Worm (Caenorhabditis elegans) whole organism, young adult: ENCODE data around the gene T14G8.4.

Experiments
- B0035.1 ChIP-seq: sonication (generic microtip); optimal IDR thresholded peaks from 2 replicates; lab custom pipeline; 2016; ENCODE audit warnings: missing genetic modification characterization, mild to moderate bottlenecking, missing compliant biosample characterization, missing genotype, missing genetic modification reagents
- B0261.1 ChIP-seq: sonication (generic microtip); optimal IDR thresholded peaks from 2 replicates; lab custom pipeline; 2016; ENCODE audit warnings: mild to moderate bottlenecking, missing genetic modification characterization, moderate library complexity, missing compliant biosample characterization
- C06A6.2 ChIP-seq: fragments of 200-800 bp; sonication (Bioruptor generic); conservative IDR thresholded peaks from 2 replicates; pipeline ENCODE4 v1.3.6; 2022; ENCODE audit warnings: missing genetic modification characterization, missing compliant biosample characterization
- F22D6.2 ChIP-seq: sonication (generic microtip); optimal IDR thresholded peaks from 2 replicates; lab custom pipeline; 2016; ENCODE audit warnings: mild to moderate bottlenecking, missing genetic modification characterization, missing compliant biosample characterization
- F33H1.4 ChIP-seq: fragments of 200-800 bp; sonication (Bioruptor generic); IDR thresholded peaks from 2 replicates; pipeline ENCODE4 v1.3.6; 2022; ENCODE audit warnings: missing genetic modification reagents, missing genetic modification characterization, missing compliant biosample characterization
- F49E8.2 ChIP-seq: sonication (generic microtip); optimal IDR thresholded peaks from 3 replicates; lab custom pipeline; 2017; ENCODE audit warnings: missing genetic modification characterization, mild to moderate bottlenecking, missing compliant biosample characterization, antibody characterized with exemption, moderate library complexity; ENCODE audit not compliant: insufficient read depth
- F57A8.1 ChIP-seq: fragments of 200-800 bp; sonication (Bioruptor generic); optimal IDR thresholded peaks from 2 replicates; lab custom pipeline; 2018; ENCODE audit warnings: mild to moderate bottlenecking, missing genetic modification characterization, moderate library complexity, missing compliant biosample characterization
- F57C9.4 ChIP-seq: sonication (generic microtip); optimal IDR thresholded peaks from 2 replicates; lab custom pipeline; 2017; ENCODE audit warnings: mild to moderate bottlenecking, missing genetic modification characterization, missing compliant biosample characterization
- K12H6.12 ChIP-seq: fragments of 200-800 bp; sonication (Bioruptor generic); optimal IDR thresholded peaks from 2 replicates; lab custom pipeline; 2018; ENCODE audit warnings: mild to moderate bottlenecking, missing genetic modification characterization, missing compliant biosample characterization
- T07F8.4 ChIP-seq: sonication (generic microtip); optimal IDR thresholded peaks from 2 replicates; lab custom pipeline; 2016; ENCODE audit warnings: mild to moderate bottlenecking, missing genetic modification characterization, moderate library complexity, missing compliant biosample characterization
- T26A5.8 ChIP-seq: sonication (generic microtip); optimal IDR thresholded peaks from 2 replicates; lab custom pipeline; 2016; ENCODE audit warnings: missing genetic modification characterization, missing compliant biosample characterization
- Y53F4B.3 ChIP-seq: fragments of 200-800 bp; sonication (Bioruptor generic); IDR thresholded peaks from 2 replicates; pipeline ENCODE4 v1.3.6; 2022; ENCODE audit warnings: missing genetic modification reagents, missing genetic modification characterization, missing compliant biosample characterization
- Y56A3A.18 ChIP-seq: fragments of 200-800 bp; sonication (Bioruptor generic); IDR thresholded peaks from 2 replicates; pipeline ENCODE4 v1.3.6; 2022; ENCODE audit warnings: missing genetic modification reagents, missing genetic modification characterization, missing compliant biosample characterization
- akir-1 ChIP-seq: fragments of 200-800 bp; sonication (Bioruptor generic); optimal IDR thresholded peaks from 2 replicates; lab custom pipeline; 2018; ENCODE audit warnings: mild to moderate bottlenecking, missing genetic modification characterization, moderate library complexity, missing compliant biosample characterization
- attf-5 ChIP-seq: fragments of 200-800 bp; sonication (Bioruptor generic); optimal IDR thresholded peaks from 2 replicates; lab custom pipeline; 2018; ENCODE audit warnings: mild to moderate bottlenecking, missing genetic modification characterization, missing compliant biosample characterization
- bed-1 ChIP-seq: fragments of 200-800 bp; sonication (Bioruptor generic); IDR thresholded peaks from 2 replicates; pipeline ENCODE4 v1.3.6; 2022; ENCODE audit warnings: missing genetic modification reagents, missing genetic modification characterization, missing compliant biosample characterization
- cebp-1 ChIP-seq, 2 experiments: fragments of 200-800 bp in 1 of 2; sonication (Bioruptor generic) in 1 of 2; sonication (generic microtip) in 1 of 2; IDR thresholded peaks in 1 of 2; optimal IDR thresholded peaks in 1 of 2; 2 replicates each; pipeline versions ENCODE4 v1.3.6 to Lab custom; 2017 to 2022; ENCODE audit warnings: missing compliant biosample characterization in 2 of 2, missing genetic modification characterization in 2 of 2, mild to moderate bottlenecking in 1 of 2, missing genetic modification reagents in 1 of 2, moderate library complexity in 1 of 2
- ceh-100 ChIP-seq: fragments of 200-800 bp; sonication (Bioruptor generic); IDR thresholded peaks from 2 replicates; pipeline ENCODE4 v1.3.6; 2022; ENCODE audit warnings: missing genetic modification reagents, missing genetic modification characterization, missing compliant biosample characterization
- ceh-40 ChIP-seq: fragments of 200-800 bp; sonication (Bioruptor generic); IDR thresholded peaks from 2 replicates; pipeline ENCODE4 v1.3.6; 2022; ENCODE audit warnings: missing genetic modification characterization, missing compliant biosample characterization
- dox-1 ChIP-seq: fragments of 200-800 bp; sonication (Bioruptor generic); IDR thresholded peaks from 2 replicates; pipeline ENCODE4 v1.3.6; 2022; ENCODE audit warnings: missing genetic modification reagents, missing genetic modification characterization, missing compliant biosample characterization
- efl-1 ChIP-seq: fragments of 150-350 bp; optimal IDR thresholded peaks from 2 replicates; lab custom pipeline; 2014; ENCODE audit warnings: missing biosample characterization, missing genetic modification reagents, missing genetic modification characterization
- egl-44 ChIP-seq: fragments of 200-800 bp; sonication (Bioruptor generic); IDR thresholded peaks from 2 replicates; pipeline ENCODE4 v1.3.6; 2022; ENCODE audit warnings: missing genetic modification reagents, missing genetic modification characterization, missing compliant biosample characterization
- hlh-12 ChIP-seq: sonication (generic microtip); optimal IDR thresholded peaks from 2 replicates; lab custom pipeline; 2016; ENCODE audit warnings: missing genetic modification characterization, missing compliant biosample characterization
- lag-1 ChIP-seq: fragments of 200-800 bp; sonication (Bioruptor generic); IDR thresholded peaks from 2 replicates; pipeline ENCODE4 v1.3.6; 2022; ENCODE audit warnings: missing genetic modification reagents, missing genetic modification characterization, missing compliant biosample characterization
- madf-10 ChIP-seq: sonication (generic microtip); optimal IDR thresholded peaks from 2 replicates; lab custom pipeline; 2016; ENCODE audit warnings: mild to moderate bottlenecking, missing genetic modification characterization, missing compliant biosample characterization
- madf-6 ChIP-seq: fragments of 200-800 bp; sonication (Bioruptor generic); IDR thresholded peaks from 2 replicates; pipeline ENCODE4 v1.3.6; 2022; ENCODE audit warnings: missing genetic modification reagents, missing genetic modification characterization, missing compliant biosample characterization
- madf-8 ChIP-seq: fragments of 200-800 bp; sonication (Bioruptor generic); conservative IDR thresholded peaks from 2 replicates; pipeline ENCODE4 v1.3.6; 2022; ENCODE audit warnings: missing genetic modification reagents, missing genetic modification characterization, missing compliant biosample characterization
- pbrm-1 ChIP-seq: fragments of 200-800 bp; sonication (Bioruptor generic); IDR thresholded peaks from 2 replicates; pipeline ENCODE4 v1.3.6; 2022; ENCODE audit warnings: missing genetic modification reagents, missing genetic modification characterization, missing compliant biosample characterization
- pha-4 ChIP-seq: fragments of 150-350 bp; sonication (generic microtip); optimal IDR thresholded peaks from 2 replicates; lab custom pipeline; 2014; ENCODE audit warnings: missing biosample characterization, missing genetic modification reagents, missing genetic modification characterization
- rcor-1 ChIP-seq: fragments of 200-800 bp; sonication (Bioruptor generic); IDR thresholded peaks from 2 replicates; pipeline ENCODE4 v1.3.6; 2022; ENCODE audit warnings: missing genetic modification reagents, missing genetic modification characterization, missing compliant biosample characterization
- rec-8 ChIP-seq, 2 experiments: sonication (generic microtip); optimal IDR thresholded peaks; 2 replicates each; lab custom pipeline; 2016; ENCODE audit warnings: mild to moderate bottlenecking in 2 of 2, missing genetic modification characterization in 2 of 2, missing genetic modification reagents in 2 of 2, missing genotype in 2 of 2, missing biosample characterization in 1 of 2, missing compliant biosample characterization in 1 of 2, moderate library complexity in 1 of 2
- rpc-1 ChIP-seq, 2 experiments: fragments of 150-350 bp in 1 of 2; sonication (generic microtip) in 1 of 2; optimal IDR thresholded peaks; 2 replicates each; lab custom pipeline; 2014 to 2018; ENCODE audit warnings: missing biosample characterization in 1 of 2, missing genetic modification characterization in 1 of 2, missing genetic modification reagents in 1 of 2, missing genotype in 1 of 2
- sdz-38 ChIP-seq: sonication (generic microtip); optimal IDR thresholded peaks from 2 replicates; lab custom pipeline; 2016; ENCODE audit warnings: missing genotype, missing genetic modification characterization, missing compliant biosample characterization
- snpc-1.3 ChIP-seq: sonication (generic microtip); optimal IDR thresholded peaks from 2 replicates; lab custom pipeline; 2017; ENCODE audit warnings: missing genetic modification characterization, mild to moderate bottlenecking, missing compliant biosample characterization, antibody characterized with exemption, moderate library complexity, missing genotype, missing genetic modification reagents; ENCODE audit not compliant: insufficient read depth
- snpc-4 ChIP-seq, 5 experiments: fragments of 150-350 bp in 1 of 5; sonication (generic microtip) in 4 of 5; optimal IDR thresholded peaks; 2 replicates each; lab custom pipeline; 2014 to 2018; ENCODE audit warnings: missing genetic modification characterization in 5 of 5, missing biosample characterization in 3 of 5, antibody characterized with exemption in 2 of 5, mild to moderate bottlenecking in 2 of 5, missing compliant biosample characterization in 2 of 5, missing genotype in 2 of 5, moderate library complexity in 2 of 5, missing genetic modification reagents in 1 of 5
- somi-1 ChIP-seq: fragments of 200-800 bp; sonication (Bioruptor generic); optimal IDR thresholded peaks from 2 replicates; lab custom pipeline; 2018; ENCODE audit warnings: mild to moderate bottlenecking, missing genetic modification characterization, missing compliant biosample characterization
- tbp1 ChIP-seq: fragments of 200-800 bp; sonication (Bioruptor generic); optimal IDR thresholded peaks from 2 replicates; lab custom pipeline; 2018; ENCODE audit warnings: mild to moderate bottlenecking, missing genetic modification characterization, missing compliant biosample characterization
- tbx-9 ChIP-seq: sonication (generic microtip); optimal IDR thresholded peaks from 2 replicates; lab custom pipeline; 2016; ENCODE audit warnings: borderline replicate concordance, missing genetic modification characterization, inconsistent platforms, missing compliant biosample characterization
- xnd-1 ChIP-seq: sonication (generic microtip); optimal IDR thresholded peaks from 2 replicates; lab custom pipeline; 2016; ENCODE audit warnings: missing genotype, missing genetic modification reagents, missing genetic modification characterization, missing compliant biosample characterization
- zfh-2 ChIP-seq: fragments of 200-800 bp; sonication (Bioruptor generic); conservative IDR thresholded peaks from 2 replicates; pipeline ENCODE4 v1.3.6; 2022; ENCODE audit warnings: missing genetic modification reagents, missing genetic modification characterization, missing compliant biosample characterization
- ztf-18 ChIP-seq: sonication (generic microtip); optimal IDR thresholded peaks from 2 replicates; lab custom pipeline; 2016; ENCODE audit warnings: missing genotype, mild to moderate bottlenecking, missing genetic modification characterization, missing compliant biosample characterization
- ztf-25 ChIP-seq: fragments of 200-800 bp; sonication (Bioruptor generic); IDR thresholded peaks from 2 replicates; pipeline ENCODE4 v1.3.6; 2022; ENCODE audit warnings: missing genetic modification reagents, missing genetic modification characterization, missing compliant biosample characterization
- ztf-26 ChIP-seq: sonication (generic microtip); optimal IDR thresholded peaks from 2 replicates; lab custom pipeline; 2017; ENCODE audit warnings: missing genetic modification characterization, missing compliant biosample characterization
- ztf-28 ChIP-seq: fragments of 200-800 bp; sonication (Bioruptor generic); IDR thresholded peaks from 2 replicates; pipeline ENCODE4 v1.3.6; 2022; ENCODE audit warnings: missing genetic modification reagents, missing genetic modification characterization, missing compliant biosample characterization
- ztf-6 ChIP-seq: fragments of 200-800 bp; sonication (Bioruptor generic); IDR thresholded peaks from 2 replicates; pipeline ENCODE4 v1.3.6; 2022; ENCODE audit warnings: missing genetic modification reagents, missing genetic modification characterization, missing compliant biosample characterization

Gene T14G8.4

ce11 chrX:12889837-12890449 is 26.2 kb upstream of the T14G8.4 start (continued):
- TF ChIP-seq ztf-6 (GFP tag; lab: Robert Waterston, UW): no peak
- peak; percentile 96 for TF ChIP-seq tbp1 (GFP tag; lab: Kevin White, UChicago)
- TF ChIP-seq snpc-1.3 (tag; lab: Kevin White, UChicago): peak; percentile 67
- no peak for TF ChIP-seq pha-4 (tag; lab: Kevin White, UChicago)
- TF ChIP-seq snpc-4 (GFP tag; optimal IDR thresholded peaks at IDR 0.05; lab: Kevin White, UChicago): peak; percentile 52
- peak in 3 of 4 experiments; percentile 5 to 67 (median 58) for TF ChIP-seq snpc-4 (tag; optimal IDR thresholded peaks at IDR 0.05; lab: Kevin White, UChicago)
- no peak for TF ChIP-seq madf-8
- TF ChIP-seq akir-1 (GFP tag; lab: Kevin White, UChicago): no peak
- peak; percentile 90 for TF ChIP-seq Y56A3A.18 (GFP tag; lab: Robert Waterston, UW)
- TF ChIP-seq T07F8.4 (tag; lab: Kevin White, UChicago): peak; percentile 16
- TF ChIP-seq hlh-12: peak; percentile 82
- no peak for TF ChIP-seq F57C9.4 (tag; lab: Kevin White, UChicago)
- TF ChIP-seq ceh-40 (GFP tag; lab: Robert Waterston, UW): 0 out of 2 replicates have a peak, but pooled peaks have one; percentile 29
- no peak for TF ChIP-seq F49E8.2 (tag; lab: Kevin White, UChicago)
- TF ChIP-seq rcor-1 (GFP tag; lab: Robert Waterston, UW): peak; percentile 72
- peak; percentile 50; the same call in 1 of the 2 replicates for TF ChIP-seq egl-44
- TF ChIP-seq madf-6: no peak
- TF ChIP-seq T26A5.8 (tag; lab: Kevin White, UChicago): peak; percentile 35
- peak; percentile 64 for TF ChIP-seq K12H6.12 (tag; lab: Kevin White, UChicago)
- peak; percentile 40; the same call in 1 of the 2 replicates for TF ChIP-seq C06A6.2 (GFP tag; lab: Robert Waterston, UW)
- peak; percentile 87 for TF ChIP-seq B0261.1 (tag; lab: Kevin White, UChicago)
- peak; percentile 29 for TF ChIP-seq madf-10 (tag; lab: Kevin White, UChicago)
- peak; percentile 81 for TF ChIP-seq cebp-1 (GFP tag; IDR thresholded peaks at IDR 0.05; lab: Robert Waterston, UW)
- TF ChIP-seq cebp-1 (tag; optimal IDR thresholded peaks at IDR 0.05; lab: Kevin White, UChicago): peak; percentile 96
- TF ChIP-seq ztf-18 (tag; lab: Kevin White, UChicago): peak; percentile 75
- TF ChIP-seq attf-5: peak; percentile 57
- TF ChIP-seq ztf-28 (GFP tag; lab: Robert Waterston, UW): no peak
- peak; percentile 47 for TF ChIP-seq somi-1 (GFP tag; lab: Kevin White, UChicago)
- TF ChIP-seq ztf-26 (tag; lab: Kevin White, UChicago): peak; percentile 57
- no peak for TF ChIP-seq efl-1
- TF ChIP-seq B0035.1 (tag; lab: Kevin White, UChicago): peak; percentile 71
- peak; percentile 65 for TF ChIP-seq dox-1 (GFP tag; lab: Robert Waterston, UW)
- no peak for TF ChIP-seq zfh-2 (GFP tag; lab: Robert Waterston, UW)
- TF ChIP-seq lag-1 (GFP tag; lab: Robert Waterston, UW): 0 out of 2 replicates have a peak, but pooled peaks have one; percentile 46
- no peak for TF ChIP-seq Y53F4B.3
- no peak for TF ChIP-seq tbx-9
- no peak for TF ChIP-seq sdz-38 (tag; lab: Kevin White, UChicago)
- TF ChIP-seq F33H1.4 (GFP tag; lab: Robert Waterston, UW): no peak
- TF ChIP-seq rec-8 (tag; optimal IDR thresholded peaks at IDR 0.05; lab: Kevin White, UChicago): peak; percentile 27 to 76
- TF ChIP-seq ztf-25 (GFP tag; lab: Robert Waterston, UW): no peak
- TF ChIP-seq F22D6.2 (tag; lab: Kevin White, UChicago): peak; percentile 10
- TF ChIP-seq bed-1: no peak
- peak; percentile 77 for TF ChIP-seq rpc-1 (optimal IDR thresholded peaks at IDR 0.05; lab: Kevin White, UChicago)
- peak; percentile 87 for TF ChIP-seq rpc-1 (tag; optimal IDR thresholded peaks at IDR 0.05; lab: Kevin White, UChicago)
- peak; percentile 25; the same call in 1 of the 2 replicates for TF ChIP-seq ceh-100
- TF ChIP-seq xnd-1 (tag; lab: Kevin White, UChicago): no peak
- TF ChIP-seq pbrm-1: peak; percentile 73
- no peak for TF ChIP-seq F57A8.1 (GFP tag; lab: Kevin White, UChicago)
